Worm (Caenorhabditis elegans) whole organism, L4 larva: Measurements from ENCODE around the gene lron-7.

Experiments used
- daf-8 ChIP-seq: fragments of 200-800 bp; sonication (Bioruptor generic); IDR thresholded peaks from 2 replicates; pipeline ENCODE4 v1.3.6; 2022; ENCODE audit warnings: missing genetic modification characterization, missing compliant biosample characterization
- fkh-10 ChIP-seq: fragments of 150-350 bp; optimal IDR thresholded peaks from 2 replicates; lab custom pipeline; 2014; ENCODE audit warnings: missing biosample characterization, missing genetic modification reagents, missing genetic modification characterization
- hlh-30 ChIP-seq: sonication (generic microtip); optimal IDR thresholded peaks from 2 replicates; lab custom pipeline; 2017; ENCODE audit warnings: antibody characterized with exemption, mild to moderate bottlenecking, missing genetic modification characterization, missing compliant biosample characterization; ENCODE audit not compliant: insufficient read depth
- lin-15B ChIP-seq: fragments of 150-350 bp; sonication (generic microtip); optimal IDR thresholded peaks from 3 replicates; lab custom pipeline; 2014; ENCODE audit warnings: missing biosample characterization, missing genetic modification characterization
- lsy-2 ChIP-seq, 2 experiments: fragments of 150-350 bp in 1 of 2; sonication (generic microtip) in 1 of 2; optimal IDR thresholded peaks; 2 replicates each; lab custom pipeline; 2014 to 2017; ENCODE audit warnings: missing biosample characterization in 2 of 2, missing genetic modification characterization in 2 of 2
- mdl-1 ChIP-seq, 2 experiments: fragments of 150-350 bp in 1 of 2; sonication (generic microtip) in 1 of 2; optimal IDR thresholded peaks; 2 replicates each; lab custom pipeline; 2014 to 2017; ENCODE audit warnings: missing biosample characterization in 2 of 2, missing genetic modification characterization in 2 of 2
- nhr-11 ChIP-seq: fragments of 150-350 bp; optimal IDR thresholded peaks from 2 replicates; lab custom pipeline; 2014; ENCODE audit warnings: missing biosample characterization, missing genetic modification characterization
- nhr-237 ChIP-seq: sonication (generic microtip); optimal IDR thresholded peaks from 2 replicates; lab custom pipeline; 2017; ENCODE audit warnings: missing biosample characterization, missing genetic modification characterization
- nhr-77 ChIP-seq: fragments of 150-350 bp; optimal IDR thresholded peaks from 2 replicates; lab custom pipeline; 2014; ENCODE audit warnings: missing biosample characterization, missing genetic modification characterization
- skn-1 ChIP-seq: fragments of 150-350 bp; optimal IDR thresholded peaks from 2 replicates; lab custom pipeline; 2014; ENCODE audit warnings: missing biosample characterization, missing genetic modification characterization
- zag-1 ChIP-seq: fragments of 150-350 bp; optimal IDR thresholded peaks from 2 replicates; lab custom pipeline; 2014; ENCODE audit warnings: missing biosample characterization, missing genetic modification characterization

ce11 chrX:7289565-7289964, 2.4 kb upstream of the lron-7 start:
- TF ChIP-seq mdl-1 (tag; optimal IDR thresholded peaks at IDR 0.05; lab: Kevin White, UChicago) (no peak), fkh-10 (GFP tag; lab: Kevin White, UChicago) (no peak), daf-8 (GFP tag; lab: Robert Waterston, UW) (no peak), lin-15B (tag; lab: Kevin White, UChicago) (no peak), lsy-2 (tag; optimal IDR thresholded peaks at IDR 0.05; lab: Kevin White, UChicago) (no peak), nhr-11 (tag; lab: Kevin White, UChicago) (no peak), nhr-77 (tag; lab: Kevin White, UChicago) (no peak), nhr-237 (tag; lab: Kevin White, UChicago) (no peak), hlh-30 (tag; lab: Kevin White, UChicago) (no peak), zag-1 (no peak), skn-1 (tag; lab: Kevin White, UChicago) (no peak)
